Fruit fly (Drosophila melanogaster): ENCODE data around the gene CG6138.

CG6138 gene

DNA sequence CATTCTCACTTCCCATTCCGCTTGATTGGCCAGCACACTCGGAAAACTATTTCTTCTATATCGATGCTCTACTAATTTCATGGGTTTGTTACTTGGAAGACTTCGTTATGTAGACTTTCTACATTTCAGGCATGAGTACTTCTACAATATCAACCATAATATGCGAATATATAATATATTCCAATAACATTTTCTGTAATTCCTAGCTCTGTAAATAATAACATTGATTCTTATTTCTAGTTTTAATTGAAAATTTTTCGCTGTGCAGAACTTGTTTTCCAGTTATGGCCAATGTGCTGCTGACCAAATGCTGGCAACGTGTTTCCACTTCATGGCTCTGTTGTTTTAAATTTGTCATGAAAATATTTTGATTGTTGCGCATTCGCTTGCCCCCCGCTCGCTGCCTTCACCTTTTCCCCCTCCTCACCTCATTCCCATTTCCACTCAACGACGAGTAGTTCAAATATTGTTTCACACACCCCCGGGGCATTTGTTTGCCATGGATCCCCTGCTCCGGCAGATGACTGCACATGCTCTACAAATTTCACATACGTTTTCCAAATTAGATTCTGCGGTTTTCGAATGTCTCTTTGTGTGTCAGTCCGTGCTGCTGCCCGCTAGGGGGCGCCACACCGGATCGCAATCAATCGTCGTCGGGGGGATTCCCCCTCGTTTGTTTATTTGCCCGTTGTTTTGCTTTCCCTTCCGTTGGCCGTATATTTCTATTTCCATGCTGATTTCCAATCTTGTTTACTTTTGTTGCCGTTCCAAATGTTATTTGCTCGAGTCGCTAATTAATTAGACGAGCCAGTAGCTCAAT lies 47.8 kb downstream of the CG6138 start (continued):
- no peak for TF ChIP-seq fu2 (GFP tag; optimal IDR thresholded peaks at IDR 0.05)
- TF ChIP-seq lov (optimal IDR thresholded peaks at IDR 0.05), result no peak
- TF ChIP-seq lov (GFP tag; IDR thresholded peaks at IDR 0.05), result 0 out of 3 replicates have a peak, but pooled peaks have one; percentile 55
- no peak for TF ChIP-seq disco-r (GFP tag; optimal IDR thresholded peaks at IDR 0.05)
- peak; percentile 57 for TF ChIP-seq Med (GFP tag)
- TF ChIP-seq z (GFP tag; IDR thresholded peaks at IDR 0.05), result peak; percentile 66; the same call in 2 of the 3 replicates
- TF ChIP-seq Stat92E (GFP tag; optimal IDR thresholded peaks at IDR 0.05), result no peak
- peak; percentile 90 for TF ChIP-seq CTCF (GFP tag; optimal IDR thresholded peaks at IDR 0.05)
- 0 out of 3 replicates have a peak, but pooled peaks have one; percentile 23 for TF ChIP-seq tgo (GFP tag; IDR thresholded peaks at IDR 0.05)
- no peak for TF ChIP-seq CG12659 (GFP tag; optimal IDR thresholded peaks at IDR 0.05)
- TF ChIP-seq CG8924 (tag; optimal IDR thresholded peaks at IDR 0.05), result no peak
- TF ChIP-seq Opbp (GFP tag; IDR thresholded peaks at IDR 0.05; ENCODE audit: partially characterized antibody), result 0 out of 3 replicates have a peak, but pooled peaks have one; percentile 26
- no peak for TF ChIP-seq emc (GFP tag; optimal IDR thresholded peaks at IDR 0.05)
- TF ChIP-seq Rfx (GFP tag; IDR thresholded peaks at IDR 0.05), result 0 out of 2 replicates have a peak, but pooled peaks have one; percentile 4
- TF ChIP-seq wek (GFP tag; optimal IDR thresholded peaks at IDR 0.05), result peak; percentile 26
- peak; percentile 3 for TF ChIP-seq dmrt99B (tag; optimal IDR thresholded peaks at IDR 0.05)
- peak; percentile 37; the same call in 1 of the 2 replicates for TF ChIP-seq CG9932 (GFP tag; IDR thresholded peaks at IDR 0.05)
- peak; percentile 83 for TF ChIP-seq crol (GFP tag; IDR thresholded peaks at IDR 0.05)
- no peak for TF ChIP-seq sima (GFP tag; optimal IDR thresholded peaks at IDR 0.05)
- no peak for TF ChIP-seq prd (optimal IDR thresholded peaks at IDR 0.05)
- TF ChIP-seq prd (GFP tag; IDR thresholded peaks at IDR 0.05), result 0 out of 3 replicates have a peak, but pooled peaks have one; percentile 10
- peak; percentile 10 for TF ChIP-seq ATbp (GFP tag; optimal IDR thresholded peaks at IDR 0.05)
- no peak for TF ChIP-seq pan (optimal IDR thresholded peaks at IDR 0.05)
- TF ChIP-seq pan (GFP tag; optimal IDR thresholded peaks at IDR 0.05 in 1 of 2, IDR thresholded peaks at IDR 0.05 in 1 of 2), result no peak
- TF ChIP-seq CG7963 (GFP tag; IDR thresholded peaks at IDR 0.05; ENCODE audit: partially characterized antibody), result no peak
- no peak for TF ChIP-seq Dip2 (GFP tag; IDR thresholded peaks at IDR 0.05)
- TF ChIP-seq dati (GFP tag; IDR thresholded peaks at IDR 0.05), result no peak
- no peak for TF ChIP-seq Ravus (GFP tag; IDR thresholded peaks at IDR 0.05)
- no peak for TF ChIP-seq Gug (GFP tag; IDR thresholded peaks at IDR 0.05)
- no peak for TF ChIP-seq CG10209 (GFP tag; optimal IDR thresholded peaks at IDR 0.05)
- no peak for TF ChIP-seq CG3995 (GFP tag; optimal IDR thresholded peaks at IDR 0.05)
- TF ChIP-seq row (GFP tag; IDR thresholded peaks at IDR 0.05), result no peak
- peak; percentile 44 for TF ChIP-seq sd (tag; optimal IDR thresholded peaks at IDR 0.05)
- TF ChIP-seq hb (GFP tag; IDR thresholded peaks at IDR 0.05; ENCODE audit: partially characterized antibody), result 0 out of 3 replicates have a peak, but pooled peaks have one; percentile 11
- no peak for TF ChIP-seq tio (GFP tag; optimal IDR thresholded peaks at IDR 0.05)
- TF ChIP-seq eve (GFP tag; optimal IDR thresholded peaks at IDR 0.05), result no peak
- TF ChIP-seq stc (GFP tag; IDR thresholded peaks at IDR 0.05), result peak; percentile 27; the same call in 1 of the 2 replicates
- TF ChIP-seq sob (GFP tag; IDR thresholded peaks at IDR 0.05), result 0 out of 2 replicates have a peak, but pooled peaks have one; percentile 21
- TF ChIP-seq Spps (tag; optimal IDR thresholded peaks at IDR 0.05), result peak; percentile 1
- TF ChIP-seq ken (GFP tag; IDR thresholded peaks at IDR 0.05), result 0 out of 3 replicates have a peak, but pooled peaks have one; percentile 37
- no peak for TF ChIP-seq D (optimal IDR thresholded peaks at IDR 0.05)
- TF ChIP-seq D (GFP tag; optimal IDR thresholded peaks at IDR 0.05), result no peak
- TF ChIP-seq CG1603 (tag; optimal IDR thresholded peaks at IDR 0.05), result peak; percentile 16
- no peak for TF ChIP-seq CG4424 (GFP tag; optimal IDR thresholded peaks at IDR 0.05)
- TF ChIP-seq ttk (GFP tag; IDR thresholded peaks at IDR 0.05), result peak; percentile 56
- TF ChIP-seq al (GFP tag; IDR thresholded peaks at IDR 0.05), result no peak
- peak; percentile 9 for TF ChIP-seq btn (GFP tag; optimal IDR thresholded peaks at IDR 0.05)
- peak; percentile 14; the same call in 1 of the 3 replicates for TF ChIP-seq croc (GFP tag; conservative IDR thresholded peaks at IDR 0.05)

Data from whole organism, embryonic.